Worm (Caenorhabditis elegans) whole organism, L4 larva: Measurements from ENCODE around the gene pno-1.

Experiments used
- D1046.2 ChIP-seq: fragments of 200-800 bp; sonication (Bioruptor generic); IDR thresholded peaks from 2 replicates; pipeline ENCODE4 v1.3.6; 2022; ENCODE audit warnings: missing genetic modification characterization, missing compliant biosample characterization
- F10B5.3 ChIP-seq: sonication (generic microtip); optimal IDR thresholded peaks from 2 replicates; lab custom pipeline; 2016; ENCODE audit warnings: mild to moderate bottlenecking, missing genetic modification characterization, missing compliant biosample characterization
- F37D6.2 ChIP-seq: sonication (generic microtip); optimal IDR thresholded peaks from 2 replicates; lab custom pipeline; 2016; ENCODE audit warnings: mild to moderate bottlenecking, missing genetic modification characterization, missing compliant biosample characterization
- F44E2.7 ChIP-seq: fragments of 200-800 bp; sonication (Bioruptor generic); IDR thresholded peaks from 2 replicates; pipeline ENCODE4 v2.1.2; 2022; ENCODE audit warnings: missing genetic modification characterization, missing compliant biosample characterization
- F49E8.2 ChIP-seq: sonication (generic microtip); optimal IDR thresholded peaks from 2 replicates; lab custom pipeline; 2016; ENCODE audit warnings: missing compliant biosample characterization, mild to moderate bottlenecking, missing genetic modification characterization, borderline replicate concordance
- T20F7.1 ChIP-seq: fragments of 200-800 bp; sonication (Bioruptor generic); optimal IDR thresholded peaks from 2 replicates; lab custom pipeline; 2018; ENCODE audit warnings: mild to moderate bottlenecking, missing genetic modification characterization, missing compliant biosample characterization
- T26A8.4 ChIP-seq: fragments of 200-800 bp; sonication (Bioruptor generic); IDR thresholded peaks from 2 replicates; pipeline ENCODE4 v1.3.6; 2022; ENCODE audit warnings: missing genetic modification characterization, missing compliant biosample characterization
- Y105C5A.15 ChIP-seq: fragments of 200-800 bp; sonication (Bioruptor generic); IDR thresholded peaks from 2 replicates; pipeline ENCODE4 v1.3.6; 2022; ENCODE audit warnings: missing genetic modification characterization, missing compliant biosample characterization
- ama-1 ChIP-seq: fragments of 150-350 bp; optimal IDR thresholded peaks from 2 replicates; lab custom pipeline; 2014; ENCODE audit warnings: inconsistent platforms, mixed read lengths
- arid-1 ChIP-seq: fragments of 200-800 bp; sonication (Bioruptor generic); conservative IDR thresholded peaks from 2 replicates; pipeline ENCODE4 v1.3.6; 2022; ENCODE audit warnings: missing genetic modification reagents, missing genetic modification characterization, missing compliant biosample characterization
- ceh-62 ChIP-seq: sonication (generic microtip); optimal IDR thresholded peaks from 2 replicates; lab custom pipeline; 2017; ENCODE audit warnings: missing biosample characterization, missing genetic modification characterization
- ceh-82 ChIP-seq: sonication (generic microtip); optimal IDR thresholded peaks from 2 replicates; lab custom pipeline; 2017; ENCODE audit warnings: missing biosample characterization, missing genetic modification characterization
- cey-2 ChIP-seq: sonication (generic microtip); optimal IDR thresholded peaks from 3 replicates; lab custom pipeline; 2017; ENCODE audit warnings: missing genetic modification characterization, mild to moderate bottlenecking, missing compliant biosample characterization, antibody characterized with exemption, borderline replicate concordance; ENCODE audit not compliant: insufficient read depth
- ctbp-1 ChIP-seq: fragments of 200-800 bp; sonication (Bioruptor generic); IDR thresholded peaks from 2 replicates; pipeline ENCODE4 v1.3.6; 2022; ENCODE audit warnings: missing genetic modification reagents, missing genetic modification characterization, missing compliant biosample characterization
- daf-16 ChIP-seq, 3 experiments: sonication (generic microtip); optimal IDR thresholded peaks; 2 replicates each; lab custom pipeline; 2016 to 2017; ENCODE audit warnings: missing genetic modification characterization in 3 of 3, missing genetic modification reagents in 3 of 3, mild to moderate bottlenecking in 2 of 3, missing compliant biosample characterization in 2 of 3, missing biosample characterization in 1 of 3, moderate library complexity in 1 of 3
- dpl-1 ChIP-seq: fragments of 150-350 bp; optimal IDR thresholded peaks from 2 replicates; lab custom pipeline; 2014; ENCODE audit warnings: missing biosample characterization, missing genetic modification reagents, missing genetic modification characterization
- egl-27 ChIP-seq: sonication (generic microtip); optimal IDR thresholded peaks from 3 replicates; lab custom pipeline; 2017; ENCODE audit warnings: missing biosample characterization, missing genetic modification reagents, missing genetic modification characterization
- fos-1 ChIP-seq: fragments of 150-350 bp; optimal IDR thresholded peaks from 2 replicates; lab custom pipeline; 2014; ENCODE audit warnings: missing biosample characterization, missing genetic modification characterization
- gei-8 ChIP-seq: fragments of 200-800 bp; sonication (Bioruptor generic); optimal IDR thresholded peaks from 2 replicates; lab custom pipeline; 2018; ENCODE audit warnings: mild to moderate bottlenecking, missing genetic modification characterization, missing compliant biosample characterization
- hlh-11 ChIP-seq: fragments of 200-800 bp; sonication (Bioruptor generic); optimal IDR thresholded peaks from 2 replicates; lab custom pipeline; 2018; ENCODE audit warnings: mild to moderate bottlenecking, missing genetic modification characterization, missing compliant biosample characterization
- hmg-1.1 ChIP-seq: fragments of 200-800 bp; sonication (Bioruptor generic); IDR thresholded peaks from 2 replicates; pipeline ENCODE4 v1.3.6; 2022; ENCODE audit warnings: missing genetic modification reagents, missing genetic modification characterization, missing compliant biosample characterization
- jun-1 ChIP-seq: fragments of 150-350 bp; optimal IDR thresholded peaks from 2 replicates; lab custom pipeline; 2014; ENCODE audit warnings: missing biosample characterization, missing genetic modification reagents, missing genetic modification characterization
- lim-7 ChIP-seq: fragments of 200-800 bp; sonication (Bioruptor generic); IDR thresholded peaks from 2 replicates; pipeline ENCODE4 v1.3.6; 2022; ENCODE audit warnings: missing genetic modification characterization, missing compliant biosample characterization
- lin-15B ChIP-seq: fragments of 150-350 bp; sonication (generic microtip); optimal IDR thresholded peaks from 3 replicates; lab custom pipeline; 2014; ENCODE audit warnings: missing biosample characterization, missing genetic modification characterization
- lin-38 ChIP-seq: fragments of 200-800 bp; sonication (Bioruptor generic); IDR thresholded peaks from 2 replicates; pipeline ENCODE4 v1.3.6; 2022; ENCODE audit warnings: missing genetic modification reagents, missing genetic modification characterization, missing compliant biosample characterization
- lsy-2 ChIP-seq, 2 experiments: fragments of 150-350 bp in 1 of 2; sonication (generic microtip) in 1 of 2; optimal IDR thresholded peaks; 2 replicates each; lab custom pipeline; 2014 to 2017; ENCODE audit warnings: missing biosample characterization in 2 of 2, missing genetic modification characterization in 2 of 2
- mdl-1 ChIP-seq, 2 experiments: fragments of 150-350 bp in 1 of 2; sonication (generic microtip) in 1 of 2; optimal IDR thresholded peaks; 2 replicates each; lab custom pipeline; 2014 to 2017; ENCODE audit warnings: missing biosample characterization in 2 of 2, missing genetic modification characterization in 2 of 2
- mep-1 ChIP-seq: fragments of 150-350 bp; sonication (generic microtip); optimal IDR thresholded peaks from 3 replicates; lab custom pipeline; 2014; ENCODE audit warnings: missing biosample characterization, missing genetic modification characterization
- mxl-3 ChIP-seq: fragments of 200-800 bp; sonication (Bioruptor generic); optimal IDR thresholded peaks from 2 replicates; lab custom pipeline; 2018; ENCODE audit warnings: mild to moderate bottlenecking, missing genetic modification characterization, missing compliant biosample characterization
- nhr-10 ChIP-seq: fragments of 150-350 bp; optimal IDR thresholded peaks from 2 replicates; lab custom pipeline; 2014; ENCODE audit warnings: missing biosample characterization, missing genetic modification characterization
- nhr-102 ChIP-seq: sonication (generic microtip); optimal IDR thresholded peaks from 2 replicates; lab custom pipeline; 2016; ENCODE audit warnings: mild to moderate bottlenecking, missing genetic modification characterization, moderate library complexity, missing compliant biosample characterization
- nhr-237 ChIP-seq: sonication (generic microtip); optimal IDR thresholded peaks from 2 replicates; lab custom pipeline; 2017; ENCODE audit warnings: missing biosample characterization, missing genetic modification characterization
- nhr-25 ChIP-seq: sonication (generic microtip); optimal IDR thresholded peaks from 2 replicates; lab custom pipeline; 2017; ENCODE audit warnings: missing genetic modification characterization, mild to moderate bottlenecking, missing compliant biosample characterization, antibody characterized with exemption, moderate library complexity, borderline replicate concordance; ENCODE audit not compliant: insufficient read depth
- nhr-28 ChIP-seq: fragments of 150-350 bp; optimal IDR thresholded peaks from 2 replicates; lab custom pipeline; 2014; ENCODE audit warnings: missing biosample characterization, missing genetic modification characterization
- nhr-41 ChIP-seq: fragments of 200-800 bp; sonication (Bioruptor generic); IDR thresholded peaks from 2 replicates; pipeline ENCODE4 v1.3.6; 2022; ENCODE audit warnings: missing genetic modification reagents, missing genetic modification characterization, missing compliant biosample characterization
- nhr-42 ChIP-seq: fragments of 200-800 bp; sonication (Bioruptor generic); IDR thresholded peaks from 2 replicates; pipeline ENCODE4 v1.3.6; 2022; ENCODE audit warnings: missing genetic modification characterization, missing compliant biosample characterization
- nhr-48 ChIP-seq: sonication (generic microtip); optimal IDR thresholded peaks from 2 replicates; lab custom pipeline; 2016; ENCODE audit warnings: mild to moderate bottlenecking, missing genetic modification characterization, missing compliant biosample characterization
- nhr-6 ChIP-seq: fragments of 150-350 bp; optimal IDR thresholded peaks from 2 replicates; lab custom pipeline; 2014; ENCODE audit warnings: missing biosample characterization, missing genetic modification characterization
- pqm-1 ChIP-seq: sonication (generic microtip); optimal IDR thresholded peaks from 2 replicates; lab custom pipeline; 2017; ENCODE audit warnings: missing biosample characterization, missing genetic modification characterization
- rbr-2 ChIP-seq: sonication (generic microtip); optimal IDR thresholded peaks from 2 replicates; lab custom pipeline; 2016; ENCODE audit warnings: missing genotype, missing genetic modification characterization, missing compliant biosample characterization
- sdz-12 ChIP-seq: fragments of 200-800 bp; sonication (Bioruptor generic); optimal IDR thresholded peaks from 2 replicates; lab custom pipeline; 2018; ENCODE audit warnings: mild to moderate bottlenecking, missing genetic modification characterization, missing compliant biosample characterization
- skn-1 ChIP-seq: fragments of 150-350 bp; optimal IDR thresholded peaks from 2 replicates; lab custom pipeline; 2014; ENCODE audit warnings: missing biosample characterization, missing genetic modification characterization
- spr-3 ChIP-seq: fragments of 200-800 bp; sonication (Bioruptor generic); optimal IDR thresholded peaks from 2 replicates; lab custom pipeline; 2018; ENCODE audit warnings: mild to moderate bottlenecking, missing genetic modification characterization, missing compliant biosample characterization
- tra-1 ChIP-seq: fragments of 200-800 bp; sonication (Bioruptor generic); IDR thresholded peaks from 2 replicates; pipeline ENCODE4 v1.3.6; 2022; ENCODE audit warnings: missing genetic modification reagents, missing genetic modification characterization, missing compliant biosample characterization
- unc-39 ChIP-seq: sonication (generic microtip); optimal IDR thresholded peaks from 2 replicates; lab custom pipeline; 2017; ENCODE audit warnings: missing biosample characterization, missing genetic modification characterization
- unc-62 ChIP-seq, 3 experiments: fragments of 150-350 bp in 1 of 3; sonication (generic microtip); optimal IDR thresholded peaks in 2 of 3; peaks in 1 of 3; 1 replicate in 1 of 3; 2 replicates in 2 of 3; lab custom pipeline; 2014 to 2017; ENCODE audit warnings: missing biosample characterization in 3 of 3, missing genetic modification characterization in 3 of 3, missing genetic modification reagents in 3 of 3, missing genotype in 1 of 3
- zfp-2 ChIP-seq: sonication (generic microtip); optimal IDR thresholded peaks from 2 replicates; lab custom pipeline; 2016; ENCODE audit warnings: mild to moderate bottlenecking, missing genetic modification characterization, missing compliant biosample characterization
- zip-2 ChIP-seq: fragments of 150-350 bp; optimal IDR thresholded peaks from 2 replicates; lab custom pipeline; 2014; ENCODE audit warnings: missing biosample characterization, missing genetic modification characterization
- ztf-11 ChIP-seq: fragments of 150-350 bp; optimal IDR thresholded peaks from 2 replicates; lab custom pipeline; 2014; ENCODE audit warnings: missing biosample characterization, missing genetic modification characterization

The pno-1 gene

DNA sequence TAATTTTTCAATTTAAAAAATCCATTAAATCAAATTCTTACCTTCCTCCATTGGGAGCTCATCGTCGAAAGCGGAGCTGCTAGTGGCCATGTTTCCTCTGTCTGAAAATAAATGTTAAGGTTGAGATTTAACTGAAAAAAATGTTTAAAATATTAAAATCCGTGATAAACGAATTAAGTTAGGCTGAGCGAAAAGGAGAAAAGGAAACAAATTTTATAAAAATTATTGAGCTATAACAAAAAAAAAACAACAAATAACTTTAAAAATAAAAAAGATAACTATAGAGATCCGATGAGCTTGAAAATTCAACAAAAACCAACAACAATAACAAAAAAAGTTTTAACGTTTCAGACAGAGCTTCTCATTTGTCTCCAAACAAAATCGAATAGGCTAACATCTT, at the start of gene pno-1:
TSS of gene pno-1 (minus strand) at position 101 of the 400 bp plus-strand sequence.
- TF ChIP-seq arid-1 (no peak), lin-38 (0 out of 2 replicates have a peak, but pooled peaks have one; percentile 9)
- TF ChIP-seq, all 104 proteins: peak for 1

DNA sequence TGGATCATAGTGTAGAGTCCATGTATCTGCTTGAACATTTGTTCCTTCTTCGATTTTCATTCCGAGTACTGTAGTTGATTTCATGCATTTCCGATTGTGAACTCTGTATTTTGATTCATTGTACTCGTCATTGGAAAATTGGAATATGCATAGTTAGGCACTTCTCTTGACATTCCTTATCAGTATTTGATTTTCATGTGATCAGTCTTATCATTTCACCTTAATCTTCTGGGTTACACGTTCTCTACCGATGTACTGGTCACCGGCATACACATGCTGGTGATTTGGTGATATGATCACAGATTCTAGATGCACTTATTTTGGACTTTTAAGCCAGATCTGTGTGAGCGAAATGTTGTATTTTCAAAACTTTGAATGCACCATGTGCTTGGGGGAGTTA, 48.5 kb upstream of the pno-1 start:
- TF ChIP-seq rbr-2 (tag; lab: Kevin White, UChicago), result no peak
- no peak for TF ChIP-seq unc-39
- no peak for TF ChIP-seq gei-8
- TF ChIP-seq nhr-25 (tag; lab: Kevin White, UChicago), result no peak
- no peak for TF ChIP-seq Y105C5A.15 (GFP tag; lab: Robert Waterston, UW)
- TF ChIP-seq nhr-28 (tag; lab: Kevin White, UChicago), result peak; percentile 87
- peak; percentile 93 for TF ChIP-seq nhr-102 (tag; lab: Kevin White, UChicago)
- no peak for TF ChIP-seq F49E8.2
- TF ChIP-seq sdz-12 (GFP tag; lab: Kevin White, UChicago), result no peak
- no peak for TF ChIP-seq nhr-42 (GFP tag; lab: Robert Waterston, UW)
- no peak for TF ChIP-seq nhr-6 (tag; lab: Kevin White, UChicago)
- TF ChIP-seq jun-1, result no peak
- peak; percentile 94 for TF ChIP-seq pqm-1 (tag; lab: Kevin White, UChicago)
- TF ChIP-seq cey-2 (tag; lab: Kevin White, UChicago), result no peak
- TF ChIP-seq egl-27 (tag; lab: Kevin White, UChicago), result no peak
- no peak for TF ChIP-seq ceh-62
- no peak for TF ChIP-seq ceh-82 (tag; lab: Kevin White, UChicago)
- no peak for TF ChIP-seq fos-1 (tag; lab: Kevin White, UChicago)
- TF ChIP-seq nhr-41, result no peak
- TF ChIP-seq daf-16 (GFP tag; optimal IDR thresholded peaks at IDR 0.05; lab: Kevin White, UChicago), result no peak
- TF ChIP-seq daf-16 (tag; optimal IDR thresholded peaks at IDR 0.05; lab: Kevin White, UChicago), result peak; percentile 82
- TF ChIP-seq tra-1 (GFP tag; lab: Robert Waterston, UW), result 0 out of 2 replicates have a peak, but pooled peaks have one; percentile 53
- TF ChIP-seq lin-38, result no peak
- no peak for TF ChIP-seq lim-7
- no peak for TF ChIP-seq ztf-11 (tag; lab: Kevin White, UChicago)
- no peak for TF ChIP-seq hmg-1.1 (GFP tag; lab: Robert Waterston, UW)
- TF ChIP-seq F37D6.2 (tag; lab: Kevin White, UChicago), result no peak
- TF ChIP-seq dpl-1 (GFP tag; lab: Kevin White, UChicago), result no peak
- no peak for TF ChIP-seq nhr-237 (tag; lab: Kevin White, UChicago)
- TF ChIP-seq mxl-3 (GFP tag; lab: Kevin White, UChicago), result peak; percentile 69
- TF ChIP-seq F44E2.7 (GFP tag; lab: Robert Waterston, UW), result no peak
- TF ChIP-seq T20F7.1 (GFP tag; lab: Kevin White, UChicago), result no peak
- no peak for TF ChIP-seq zfp-2 (tag; lab: Kevin White, UChicago)
- no peak for TF ChIP-seq lsy-2 (tag; optimal IDR thresholded peaks at IDR 0.05; lab: Kevin White, UChicago)
- no peak for TF ChIP-seq spr-3 (GFP tag; lab: Kevin White, UChicago)
- no peak for TF ChIP-seq T26A8.4 (GFP tag; lab: Robert Waterston, UW)
- no peak for TF ChIP-seq ama-1 (lab: Kevin White, UChicago)
- no peak for TF ChIP-seq lin-15B
- TF ChIP-seq skn-1, result no peak
- TF ChIP-seq hlh-11, result peak; percentile 91
- no peak for TF ChIP-seq ctbp-1 (GFP tag; lab: Robert Waterston, UW)
- TF ChIP-seq nhr-48 (tag; lab: Kevin White, UChicago), result peak; percentile 72
- peak; percentile 57 for TF ChIP-seq nhr-10 (tag; lab: Kevin White, UChicago)
- peak; percentile 2 for TF ChIP-seq mep-1 (tag; lab: Kevin White, UChicago)
- peak in 1 of 2 experiments; percentile 98 for TF ChIP-seq unc-62 (GFP tag; optimal IDR thresholded peaks at IDR 0.05 in 1 of 2; lab: Kevin White, UChicago)
- no peak for TF ChIP-seq unc-62 (tag; optimal IDR thresholded peaks at IDR 0.05; lab: Kevin White, UChicago)
- peak in 1 of 2 experiments; percentile 70 for TF ChIP-seq mdl-1 (tag; optimal IDR thresholded peaks at IDR 0.05; lab: Kevin White, UChicago)
- TF ChIP-seq D1046.2 (GFP tag; lab: Robert Waterston, UW), result no peak
- TF ChIP-seq F10B5.3 (tag; lab: Kevin White, UChicago), result no peak
- TF ChIP-seq zip-2 (tag; lab: Kevin White, UChicago), result no peak
